Worm (Caenorhabditis elegans) whole organism, young adult: ENCODE results near the gene cest-2.1.

ENCODE experiments used
- F37B4.10 ChIP-seq: fragments of 200-800 bp; sonication (Bioruptor generic); IDR thresholded peaks from 2 replicates; pipeline ENCODE4 v1.3.6; 2022; ENCODE audit warnings: missing genetic modification characterization, missing compliant biosample characterization
- Y53G8AR.9 ChIP-seq: fragments of 200-800 bp; sonication (Bioruptor generic); conservative IDR thresholded peaks from 2 replicates; pipeline ENCODE4 v1.3.6; 2022; ENCODE audit warnings: missing genetic modification reagents, missing genetic modification characterization, missing compliant biosample characterization
- gei-17 ChIP-seq: fragments of 200-800 bp; sonication (Bioruptor generic); optimal IDR thresholded peaks from 2 replicates; lab custom pipeline; 2018; ENCODE audit warnings: mild to moderate bottlenecking, missing genetic modification characterization, missing compliant biosample characterization
- hsf-1 ChIP-seq: fragments of 200-800 bp; sonication (Bioruptor generic); IDR thresholded peaks from 2 replicates; pipeline ENCODE4 v1.3.6; 2022; ENCODE audit warnings: missing genetic modification reagents, missing genetic modification characterization, missing compliant biosample characterization
- lin-26 ChIP-seq: fragments of 200-800 bp; sonication (Bioruptor generic); IDR thresholded peaks from 2 replicates; pipeline ENCODE4 v1.3.6; 2022; ENCODE audit warnings: missing genetic modification reagents, missing genetic modification characterization, missing compliant biosample characterization
- mcd-1 ChIP-seq: fragments of 200-800 bp; sonication (Bioruptor generic); IDR thresholded peaks from 2 replicates; pipeline ENCODE4 v1.3.6; 2022; ENCODE audit warnings: missing genetic modification reagents, missing genetic modification characterization, missing compliant biosample characterization
- nfya-1 ChIP-seq: sonication (generic microtip); optimal IDR thresholded peaks from 2 replicates; lab custom pipeline; 2017; ENCODE audit warnings: antibody characterized with exemption, missing compliant biosample characterization, missing genetic modification characterization, borderline replicate concordance; ENCODE audit not compliant: insufficient read depth
- sdz-38 ChIP-seq: sonication (generic microtip); optimal IDR thresholded peaks from 2 replicates; lab custom pipeline; 2016; ENCODE audit warnings: missing genotype, missing genetic modification characterization, missing compliant biosample characterization
- snpc-1.1 ChIP-seq: sonication (generic microtip); optimal IDR thresholded peaks from 2 replicates; lab custom pipeline; 2017; ENCODE audit warnings: missing genetic modification characterization, mild to moderate bottlenecking, missing compliant biosample characterization, antibody characterized with exemption, moderate library complexity, missing genotype, missing genetic modification reagents; ENCODE audit not compliant: insufficient read depth
- tbp1 ChIP-seq: fragments of 200-800 bp; sonication (Bioruptor generic); optimal IDR thresholded peaks from 2 replicates; lab custom pipeline; 2018; ENCODE audit warnings: mild to moderate bottlenecking, missing genetic modification characterization, missing compliant biosample characterization
- unc-62 ChIP-seq: fragments of 150-350 bp; optimal IDR thresholded peaks from 2 replicates; lab custom pipeline; 2014; ENCODE audit warnings: missing biosample characterization, missing genetic modification reagents, missing genetic modification characterization
- zim-3 ChIP-seq: sonication (generic microtip); optimal IDR thresholded peaks from 2 replicates; lab custom pipeline; 2017; ENCODE audit warnings: mild to moderate bottlenecking, missing genetic modification characterization, moderate library complexity, missing compliant biosample characterization
- ztf-22 ChIP-seq: fragments of 200-800 bp; sonication (Bioruptor generic); optimal IDR thresholded peaks from 2 replicates; lab custom pipeline; 2018; ENCODE audit warnings: mild to moderate bottlenecking, missing genetic modification characterization, moderate library complexity, missing compliant biosample characterization

DNA sequence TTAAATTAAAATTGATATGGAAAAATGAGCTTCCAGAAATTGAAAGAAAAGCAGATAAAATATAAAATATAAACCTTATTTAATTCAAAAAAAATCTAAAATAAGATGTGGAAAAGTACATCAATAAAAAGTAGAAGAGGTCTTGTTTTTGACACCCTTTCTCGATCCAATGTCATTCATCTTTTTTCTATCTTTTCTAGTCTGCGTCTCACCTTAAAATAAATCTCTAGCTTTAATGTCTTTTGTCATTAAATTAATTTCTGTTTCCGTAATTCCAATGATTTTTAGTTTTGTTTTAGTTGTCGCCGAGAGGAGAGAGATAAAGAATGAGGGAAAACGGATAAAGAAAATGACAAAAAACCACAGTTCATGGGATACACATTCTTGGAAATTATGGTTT lies 22.2 kb downstream of the cest-2.1 start:
- TF ChIP-seq unc-62, result no peak
- TF ChIP-seq gei-17 (GFP tag; lab: Kevin White, UChicago), result no peak
- no peak for TF ChIP-seq snpc-1.1 (tag; lab: Kevin White, UChicago)
- TF ChIP-seq tbp1 (GFP tag; lab: Kevin White, UChicago), result no peak
- no peak for TF ChIP-seq sdz-38 (tag; lab: Kevin White, UChicago)
- no peak for TF ChIP-seq hsf-1 (GFP tag; lab: Robert Waterston, UW)
- TF ChIP-seq F37B4.10 (GFP tag; lab: Robert Waterston, UW), result no peak
- no peak for TF ChIP-seq zim-3 (tag; lab: Kevin White, UChicago)
- no peak for TF ChIP-seq ztf-22
- TF ChIP-seq lin-26, result no peak
- no peak for TF ChIP-seq nfya-1
- TF ChIP-seq mcd-1, result no peak
- no peak for TF ChIP-seq Y53G8AR.9 (GFP tag; lab: Robert Waterston, UW)
